Fruit fly (Drosophila melanogaster): ENCODE results near the gene nocte.

DNA sequence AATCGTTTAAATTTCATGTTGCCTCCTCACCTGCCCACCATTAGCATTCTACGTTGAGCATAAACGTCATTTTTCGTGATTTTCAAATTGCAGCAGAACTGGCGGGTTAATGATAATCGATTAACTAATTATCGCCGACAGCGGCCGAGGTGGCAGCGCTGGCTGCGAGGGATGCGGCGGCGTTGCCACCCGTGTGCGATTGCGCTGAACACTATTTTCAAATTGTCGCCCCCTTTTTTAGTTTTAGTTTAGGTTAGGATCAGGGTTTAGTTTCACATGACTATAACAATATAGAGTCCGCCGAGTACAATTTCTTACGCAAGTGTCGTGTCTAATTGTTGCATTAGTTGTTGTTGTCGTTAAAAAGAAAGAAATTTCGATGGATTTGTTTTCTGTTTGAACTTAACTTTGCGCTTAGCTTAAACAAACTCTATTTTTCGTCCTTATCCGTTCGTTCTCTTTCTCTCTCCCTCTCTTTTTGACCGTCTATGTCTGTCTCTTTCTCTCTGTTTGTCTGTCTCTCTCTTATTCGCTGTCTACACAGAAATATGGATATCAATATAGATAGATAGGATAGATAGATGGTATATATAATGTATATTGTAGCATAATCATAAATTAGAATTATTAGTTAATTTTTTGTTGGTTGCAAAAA lies 11.3 kb downstream of the nocte start:
- TF ChIP-seq psq (optimal IDR thresholded peaks at IDR 0.05) (no peak), CG8478 (optimal IDR thresholded peaks at IDR 0.05) (no peak), pan (optimal IDR thresholded peaks at IDR 0.05) (no peak), usp (GFP tag; optimal IDR thresholded peaks at IDR 0.05) (no peak)
